Fruit fly (Drosophila melanogaster): ENCODE data around the gene CG31142.

Gene CG31142

dm6 chr3R:23886270-23887095 is 42.6 kb upstream of the CG31142 start (continued):
- peak; percentile 77 for TF ChIP-seq CG14014 (GFP tag; IDR thresholded peaks at IDR 0.05)
- TF ChIP-seq CG7271 (tag; optimal IDR thresholded peaks at IDR 0.05), result peak; percentile 92
- TF ChIP-seq CG17359 (tag; optimal IDR thresholded peaks at IDR 0.05), result peak; percentile 86
- 0 out of 2 replicates have a peak, but pooled peaks have one; percentile 41 for TF ChIP-seq wdn (GFP tag; IDR thresholded peaks at IDR 0.05)
- TF ChIP-seq odd (GFP tag; optimal IDR thresholded peaks at IDR 0.05), result peak; percentile 82
- TF ChIP-seq C15 (GFP tag; IDR thresholded peaks at IDR 0.05), result 0 out of 3 replicates have a peak, but pooled peaks have one; percentile 35
- TF ChIP-seq chif (GFP tag; optimal IDR thresholded peaks at IDR 0.05), result peak; percentile 76 to 88
- peak; percentile 43; the same call in 1 of the 2 replicates for TF ChIP-seq CG1024 (GFP tag; IDR thresholded peaks at IDR 0.05)
- peak; percentile 95 for TF ChIP-seq CG8924 (tag; optimal IDR thresholded peaks at IDR 0.05)
- TF ChIP-seq CG13894 (tag; optimal IDR thresholded peaks at IDR 0.05), result no peak
- TF ChIP-seq bab2 (GFP tag; optimal IDR thresholded peaks at IDR 0.05), result peak; percentile 75
- peak; percentile 36 for TF ChIP-seq CG10274 (GFP tag; optimal IDR thresholded peaks at IDR 0.05)
- TF ChIP-seq az2 (GFP tag; optimal IDR thresholded peaks at IDR 0.05), result peak; percentile 90
- TF ChIP-seq CG8089 (GFP tag; optimal IDR thresholded peaks at IDR 0.05), result peak; percentile 55
- peak; percentile 81 for TF ChIP-seq Optix (GFP tag; IDR thresholded peaks at IDR 0.05)
- TF ChIP-seq CG14860 (GFP tag; IDR thresholded peaks at IDR 0.05; ENCODE audit: partially characterized antibody), result no peak
- TF ChIP-seq CG15696 (tag; optimal IDR thresholded peaks at IDR 0.05), result peak; percentile 95
- no peak for TF ChIP-seq Opbp (GFP tag; IDR thresholded peaks at IDR 0.05; ENCODE audit: partially characterized antibody)
- TF ChIP-seq trh (GFP tag; optimal IDR thresholded peaks at IDR 0.05), result peak; percentile 68
- TF ChIP-seq Hsf (GFP tag; optimal IDR thresholded peaks at IDR 0.05), result peak; percentile 84
- peak; percentile 62 for TF ChIP-seq CG10147 (GFP tag; optimal IDR thresholded peaks at IDR 0.05)
- no peak for TF ChIP-seq HLHmδ (GFP tag; optimal IDR thresholded peaks at IDR 0.05)
- TF ChIP-seq amos (GFP tag; IDR thresholded peaks at IDR 0.05; ENCODE audit: partially characterized antibody), result no peak
- TF ChIP-seq ci (GFP tag; IDR thresholded peaks at IDR 0.05), result peak; percentile 93
- peak; percentile 50 for TF ChIP-seq caup (GFP tag; optimal IDR thresholded peaks at IDR 0.05; ENCODE audit: severe bottlenecking)
- TF ChIP-seq Deaf1 (tag; optimal IDR thresholded peaks at IDR 0.05), result peak; percentile 65
- peak; percentile 94 for TF ChIP-seq CG12391 (tag; optimal IDR thresholded peaks at IDR 0.05)
- peak; percentile 62 for TF ChIP-seq Nf-YA (GFP tag; IDR thresholded peaks at IDR 0.05)
- TF ChIP-seq Camta (GFP tag; optimal IDR thresholded peaks at IDR 0.05), result peak; percentile 65
- TF ChIP-seq CG8388 (GFP tag; optimal IDR thresholded peaks at IDR 0.05), result peak; percentile 91
- peak; percentile 72 for TF ChIP-seq Meics (GFP tag; optimal IDR thresholded peaks at IDR 0.05)
- TF ChIP-seq fd3F (GFP tag; optimal IDR thresholded peaks at IDR 0.05), result peak; percentile 17
- peak; percentile 72 for TF ChIP-seq Fer1 (GFP tag; optimal IDR thresholded peaks at IDR 0.05)
- TF ChIP-seq Lim3 (GFP tag; IDR thresholded peaks at IDR 0.05), result no peak
- peak; percentile 89 for TF ChIP-seq CG32767 (GFP tag; IDR thresholded peaks at IDR 0.05)
- TF ChIP-seq Atf3 (GFP tag; optimal IDR thresholded peaks at IDR 0.05), result peak; percentile 67
- peak; percentile 78; the same call in 2 of the 3 replicates for TF ChIP-seq Mrtf (GFP tag; IDR thresholded peaks at IDR 0.05)
- TF ChIP-seq lab (GFP tag; optimal IDR thresholded peaks at IDR 0.05), result peak; percentile 74
- TF ChIP-seq CG15479 (GFP tag; optimal IDR thresholded peaks at IDR 0.05), result peak; percentile 45
- peak; percentile 60 for TF ChIP-seq kah (GFP tag; optimal IDR thresholded peaks at IDR 0.05)
- TF ChIP-seq sens-2 (GFP tag; IDR thresholded peaks at IDR 0.05), result peak; percentile 65; the same call in 1 of the 2 replicates
- peak; percentile 30 for TF ChIP-seq Lpt (GFP tag; optimal IDR thresholded peaks at IDR 0.05)
- peak; percentile 58 for TF ChIP-seq CG12236 (GFP tag; optimal IDR thresholded peaks at IDR 0.05)
- TF ChIP-seq CG18764 (GFP tag; optimal IDR thresholded peaks at IDR 0.05), result peak; percentile 74
- TF ChIP-seq Ravus (GFP tag; IDR thresholded peaks at IDR 0.05), result 0 out of 2 replicates have a peak, but pooled peaks have one; percentile 37
- TF ChIP-seq Blimp-1 (GFP tag; optimal IDR thresholded peaks at IDR 0.05), result peak; percentile 92
- peak; percentile 62; the same call in 2 of the 3 replicates for TF ChIP-seq CG7357 (GFP tag; IDR thresholded peaks at IDR 0.05)
- TF ChIP-seq tin (GFP tag; optimal IDR thresholded peaks at IDR 0.05), result peak; percentile 82

Measured in whole organism, embryonic.